Worm (Caenorhabditis elegans): Measurements from ENCODE around the gene T07F10.3.

ce11 chrV:12908614-12909013 is 38.8 kb upstream of the T07F10.3 start:
- TF ChIP-seq nhr-237 (tag; optimal IDR thresholded peaks at IDR 0.05): no peak
- TF ChIP-seq nhr-12 (tag; optimal IDR thresholded peaks at IDR 0.05): no peak
- TF ChIP-seq pha-4 (tag; optimal IDR thresholded peaks at IDR 0.05): no peak

Data from whole organism, L3 larva.